Fruit fly (Drosophila melanogaster): ENCODE measurements around the gene Pcp.

Gene Pcp

DNA sequence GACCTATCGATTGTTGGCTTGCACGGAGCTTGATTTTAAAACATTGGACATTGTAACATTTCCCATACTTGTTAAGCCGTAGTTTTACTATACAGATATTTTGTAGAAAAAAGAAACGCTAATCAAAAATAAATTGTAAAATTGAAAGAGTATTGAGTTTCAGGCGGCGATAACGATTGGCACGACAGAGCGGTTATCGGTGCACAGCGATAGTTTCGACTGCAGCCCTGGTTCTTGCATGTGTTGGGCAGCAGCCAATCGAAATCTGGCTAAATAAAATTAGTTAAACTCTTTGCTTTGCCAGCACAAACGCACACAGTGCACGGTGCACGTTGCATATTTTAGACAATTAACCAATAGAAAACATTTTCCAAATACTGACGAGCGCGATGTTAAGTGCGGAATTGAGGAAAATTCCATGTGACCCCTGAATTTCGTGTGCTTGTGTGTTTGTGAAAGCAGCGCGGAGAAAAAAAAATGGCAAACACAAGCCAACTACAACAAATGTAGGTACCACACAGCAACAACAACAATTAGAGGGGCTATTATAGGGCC is 16.4 kb downstream of the Pcp start, which contains the start of gene milt (continued):
- TF ChIP-seq Dfd (GFP tag; optimal IDR thresholded peaks at IDR 0.05) (no peak), psq (GFP tag; optimal IDR thresholded peaks at IDR 0.05) (no peak), CG13775 (GFP tag; optimal IDR thresholded peaks at IDR 0.05) (no peak), HLH3B (GFP tag; IDR thresholded peaks at IDR 0.05) (no peak), dm (GFP tag; optimal IDR thresholded peaks at IDR 0.05) (peak; percentile 83), Mes4 (GFP tag; optimal IDR thresholded peaks at IDR 0.05) (no peak), sd (tag; optimal IDR thresholded peaks at IDR 0.05) (peak; percentile 11), jigr1 (GFP tag; IDR thresholded peaks at IDR 0.05) (no peak), stc (GFP tag; IDR thresholded peaks at IDR 0.05) (no peak), aop (GFP tag; IDR thresholded peaks at IDR 0.05) (no peak), Ravus (GFP tag; IDR thresholded peaks at IDR 0.05) (no peak), CG10321 (GFP tag; IDR thresholded peaks at IDR 0.05) (no peak), CG10654 (GFP tag; optimal IDR thresholded peaks at IDR 0.05) (no peak), lilli (GFP tag; optimal IDR thresholded peaks at IDR 0.05) (peak; percentile 49), repo (GFP tag; optimal IDR thresholded peaks at IDR 0.05) (no peak), CG15696 (tag; optimal IDR thresholded peaks at IDR 0.05) (no peak), ken (GFP tag; IDR thresholded peaks at IDR 0.05) (no peak), CG3163 (GFP tag; optimal IDR thresholded peaks at IDR 0.05) (no peak), schlank (tag; optimal IDR thresholded peaks at IDR 0.05) (no peak), Lpt (GFP tag; optimal IDR thresholded peaks at IDR 0.05) (no peak), prd (optimal IDR thresholded peaks at IDR 0.05) (no peak), prd (GFP tag; IDR thresholded peaks at IDR 0.05) (no peak; the same call in 2 of the 3 replicates), gro (GFP tag; optimal IDR thresholded peaks at IDR 0.05) (peak; percentile 15), HmgD (GFP tag; optimal IDR thresholded peaks at IDR 0.05) (no peak), gfzf (GFP tag; optimal IDR thresholded peaks at IDR 0.05) (peak; percentile 21), CG18476 (GFP tag; optimal IDR thresholded peaks at IDR 0.05) (no peak), CG43689 (GFP tag; IDR thresholded peaks at IDR 0.05) (no peak), MTF-1 (GFP tag; optimal IDR thresholded peaks at IDR 0.05; ENCODE audit: borderline replicate concordance) (no peak), ranshi (GFP tag; IDR thresholded peaks at IDR 0.05) (no peak), Kr (GFP tag; optimal IDR thresholded peaks at IDR 0.05) (no peak), YL-1 (GFP tag; optimal IDR thresholded peaks at IDR 0.05) (peak; percentile 88), CG12391 (tag; optimal IDR thresholded peaks at IDR 0.05) (no peak), CG3847 (GFP tag; IDR thresholded peaks at IDR 0.05) (no peak), usp (GFP tag; optimal IDR thresholded peaks at IDR 0.05) (no peak), dmrt11E (tag; optimal IDR thresholded peaks at IDR 0.05) (no peak), knrl (GFP tag; IDR thresholded peaks at IDR 0.05; ENCODE audit: partially characterized antibody) (peak; percentile 81), en (GFP tag; optimal IDR thresholded peaks at IDR 0.05) (no peak), Lim3 (GFP tag; IDR thresholded peaks at IDR 0.05) (no peak), CG9609 (GFP tag; optimal IDR thresholded peaks at IDR 0.05) (no peak), shn (GFP tag; optimal IDR thresholded peaks at IDR 0.05) (no peak), CkIIα-i1 (GFP tag; IDR thresholded peaks at IDR 0.05) (no peak), sc (optimal IDR thresholded peaks at IDR 0.05) (no peak), sc (GFP tag; optimal IDR thresholded peaks at IDR 0.05) (no peak), br (optimal IDR thresholded peaks at IDR 0.05) (no peak), CG8290 (GFP tag; optimal IDR thresholded peaks at IDR 0.05) (no peak), CG8290 (tag; optimal IDR thresholded peaks at IDR 0.05) (peak in 1 of 2 experiments; percentile 54), nerfin-1 (tag; optimal IDR thresholded peaks at IDR 0.05) (peak; percentile 31), CoRest (tag; optimal IDR thresholded peaks at IDR 0.05) (no peak), scrt (GFP tag; optimal IDR thresholded peaks at IDR 0.05) (no peak), row (GFP tag; IDR thresholded peaks at IDR 0.05) (peak; percentile 37; the same call in 1 of the 3 replicates), pnt (GFP tag; optimal IDR thresholded peaks at IDR 0.05) (no peak), CG7556 (GFP tag; optimal IDR thresholded peaks at IDR 0.05) (no peak), Fer3 (tag; optimal IDR thresholded peaks at IDR 0.05) (no peak), CG12769 (tag; optimal IDR thresholded peaks at IDR 0.05) (no peak)
